Fruit fly (Drosophila melanogaster) whole organism, embryonic: ENCODE data around the gene TBC1d7.

Experiments used
- Bdp1 ChIP-seq: fragments of 200-800 bp; sonication (Bioruptor generic); optimal IDR thresholded peaks from 3 replicates; lab custom pipeline; 2016; ENCODE audit warnings: missing biosample characterization, missing genetic modification characterization
- CG10274 ChIP-seq: fragments of 200-800 bp; sonication (Bioruptor generic); optimal IDR thresholded peaks from 3 replicates; lab custom pipeline; 2017; ENCODE audit warnings: missing biosample characterization, mild to moderate bottlenecking, missing genetic modification characterization
- CG10462 ChIP-seq: fragments of 200-800 bp; sonication (Bioruptor generic); optimal IDR thresholded peaks from 2 replicates; lab custom pipeline; 2016; ENCODE audit warnings: missing biosample characterization, missing genetic modification characterization
- CG10979 ChIP-seq: fragments of 200-800 bp; sonication (Bioruptor generic); optimal IDR thresholded peaks from 2 replicates; lab custom pipeline; 2018; ENCODE audit warnings: missing biosample characterization, mild to moderate bottlenecking, missing genetic modification characterization, moderate library complexity
- CG12942 ChIP-seq: fragments of 200-800 bp; sonication (Bioruptor generic); optimal IDR thresholded peaks from 3 replicates; lab custom pipeline; 2016; ENCODE audit warnings: missing biosample characterization, missing genetic modification characterization
- CG15696 ChIP-seq: fragments of 200-800 bp; sonication (Bioruptor generic); optimal IDR thresholded peaks from 2 replicates; lab custom pipeline; 2019; ENCODE audit warnings: missing biosample characterization, mild to moderate bottlenecking, missing genetic modification characterization, moderate library complexity
- CG17612 ChIP-seq: fragments of 200-800 bp; sonication (Bioruptor generic); IDR thresholded peaks from 2 replicates; pipeline ENCODE4 v1.3.6; 2022; ENCODE audit warnings: missing biosample characterization, missing genetic modification characterization
- CG17829 ChIP-seq: fragments of 200-800 bp; optimal IDR thresholded peaks from 2 replicates; lab custom pipeline; 2019; ENCODE audit warnings: missing biosample characterization, mild to moderate bottlenecking, missing genetic modification characterization, moderate library complexity
- CG18619 ChIP-seq: fragments of 200-800 bp; sonication (Bioruptor generic); optimal IDR thresholded peaks from 3 replicates; lab custom pipeline; 2017; ENCODE audit warnings: missing biosample characterization, mild to moderate bottlenecking, missing genetic modification characterization
- CG2875 ChIP-seq: fragments of 200-800 bp; sonication (Bioruptor generic); optimal IDR thresholded peaks from 2 replicates; lab custom pipeline; 2017; ENCODE audit warnings: missing biosample characterization, mild to moderate bottlenecking, missing genetic modification characterization, missing genetic modification reagents
- CG30020 ChIP-seq: fragments of 200-800 bp; optimal IDR thresholded peaks from 2 replicates; lab custom pipeline; 2019; ENCODE audit warnings: missing biosample characterization, mild to moderate bottlenecking, missing genetic modification characterization, moderate library complexity
- CG4360 ChIP-seq: fragments of 200-800 bp; sonication (Bioruptor generic); IDR thresholded peaks from 2 replicates; pipeline ENCODE4 v1.3.6; 2022; ENCODE audit warnings: missing biosample characterization, missing genetic modification characterization
- CG4617 ChIP-seq: fragments of 200-800 bp; sonication (Bioruptor generic); optimal IDR thresholded peaks from 3 replicates; lab custom pipeline; 2016; ENCODE audit warnings: missing biosample characterization, missing genetic modification characterization, borderline replicate concordance
- CG6654 ChIP-seq: fragments of 200-800 bp; sonication (Bioruptor generic); optimal IDR thresholded peaks from 2 replicates; lab custom pipeline; 2017; ENCODE audit warnings: missing biosample characterization, mild to moderate bottlenecking, missing genetic modification characterization
- CG6791 ChIP-seq: fragments of 200-800 bp; sonication (Bioruptor generic); IDR thresholded peaks from 3 replicates; pipeline ENCODE4 v1.3.6; 2022; ENCODE audit warnings: missing biosample characterization, missing genetic modification characterization; ENCODE audit not compliant: partially characterized antibody
- CG8359 ChIP-seq: fragments of 200-800 bp; sonication (Bioruptor generic); optimal IDR thresholded peaks from 2 replicates; lab custom pipeline; 2017; ENCODE audit warnings: missing biosample characterization, mild to moderate bottlenecking, missing genetic modification characterization, borderline replicate concordance
- Dbx ChIP-seq: fragments of 200-800 bp; sonication (Bioruptor generic); IDR thresholded peaks from 3 replicates; pipeline ENCODE4 v1.3.6; 2022; ENCODE audit warnings: missing biosample characterization, missing genetic modification characterization
- Kr ChIP-seq: fragments of 200-800 bp; sonication (Bioruptor generic); optimal IDR thresholded peaks from 2 replicates; lab custom pipeline; 2017; ENCODE audit warnings: missing biosample characterization, mild to moderate bottlenecking, missing genetic modification characterization
- Lhr ChIP-seq: fragments of 200-800 bp; sonication (Bioruptor generic); optimal IDR thresholded peaks from 3 replicates; lab custom pipeline; 2017; ENCODE audit warnings: mild to moderate bottlenecking, missing biosample characterization, missing genetic modification reagents, missing genetic modification characterization
- Mad ChIP-seq: fragments of 200-800 bp; sonication (Bioruptor generic); optimal IDR thresholded peaks from 2 replicates; lab custom pipeline; 2016; ENCODE audit warnings: missing biosample characterization, missing genetic modification characterization
- NC2α ChIP-seq: fragments of 200-800 bp; sonication (Bioruptor generic); optimal IDR thresholded peaks from 2 replicates; lab custom pipeline; 2016; ENCODE audit warnings: missing biosample characterization, missing genetic modification characterization
- Neu2 ChIP-seq: fragments of 200-800 bp; sonication (Bioruptor generic); optimal IDR thresholded peaks from 3 replicates; lab custom pipeline; 2016; ENCODE audit warnings: missing biosample characterization, missing genetic modification characterization, borderline replicate concordance
- Ptx1 ChIP-seq: fragments of 200-800 bp; sonication (Bioruptor generic); IDR thresholded peaks from 2 replicates; pipeline ENCODE4 v1.3.6; 2022; ENCODE audit warnings: missing biosample characterization, missing genetic modification characterization
- Rfx ChIP-seq: fragments of 200-800 bp; sonication (Bioruptor generic); IDR thresholded peaks from 2 replicates; pipeline ENCODE4 v1.3.6; 2022; ENCODE audit warnings: missing biosample characterization, missing genetic modification characterization
- Vsx1 ChIP-seq: fragments of 200-800 bp; sonication (Bioruptor generic); optimal IDR thresholded peaks from 2 replicates; lab custom pipeline; 2017; ENCODE audit warnings: missing biosample characterization, mild to moderate bottlenecking, missing genetic modification characterization, missing genetic modification reagents
- cg ChIP-seq: fragments of 200-800 bp; sonication (Bioruptor generic); optimal IDR thresholded peaks from 3 replicates; lab custom pipeline; 2019; ENCODE audit warnings: missing biosample characterization, mild to moderate bottlenecking, missing genetic modification characterization, moderate library complexity
- crp ChIP-seq, 2 experiments: fragments of 200-800 bp; sonication (Bioruptor generic); optimal IDR thresholded peaks; 2 replicates in 1 of 2; 3 replicates in 1 of 2; lab custom pipeline; 2017; ENCODE audit warnings: missing biosample characterization in 2 of 2, missing genetic modification characterization in 2 of 2, mild to moderate bottlenecking in 1 of 2, moderate library complexity in 1 of 2
- dmrt11E ChIP-seq: fragments of 200-800 bp; sonication (Bioruptor generic); optimal IDR thresholded peaks from 3 replicates; lab custom pipeline; 2018; ENCODE audit warnings: missing biosample characterization, mild to moderate bottlenecking, missing genetic modification characterization, moderate library complexity
- dmrt99B ChIP-seq: fragments of 200-800 bp; sonication (Bioruptor generic); optimal IDR thresholded peaks from 2 replicates; lab custom pipeline; 2018; ENCODE audit warnings: missing biosample characterization, mild to moderate bottlenecking, missing genetic modification characterization, moderate library complexity
- ems ChIP-seq: fragments of 200-800 bp; sonication (Bioruptor generic); optimal IDR thresholded peaks from 3 replicates; lab custom pipeline; 2016; ENCODE audit warnings: missing biosample characterization, missing genetic modification characterization
- esg ChIP-seq: fragments of 200-800 bp; sonication (Bioruptor generic); conservative IDR thresholded peaks from 2 replicates; pipeline ENCODE4 v1.3.6; 2022; ENCODE audit warnings: missing biosample characterization, missing genetic modification characterization
- gce ChIP-seq: fragments of 200-800 bp; sonication (Bioruptor generic); IDR thresholded peaks from 3 replicates; pipeline ENCODE4 v1.3.6; 2022; ENCODE audit warnings: missing biosample characterization, missing genetic modification characterization
- grn ChIP-seq: fragments of 200-800 bp; sonication (Bioruptor generic); optimal IDR thresholded peaks from 3 replicates; lab custom pipeline; 2017; ENCODE audit warnings: missing biosample characterization, missing genetic modification characterization
- gro ChIP-seq: fragments of 200-800 bp; sonication (Bioruptor generic); optimal IDR thresholded peaks from 2 replicates; lab custom pipeline; 2016; ENCODE audit warnings: missing biosample characterization, missing genetic modification characterization
- gsb ChIP-seq: fragments of 200-800 bp; sonication (Bioruptor generic); IDR thresholded peaks from 2 replicates; pipeline ENCODE4 v1.3.6; 2022; ENCODE audit warnings: missing biosample characterization, missing genetic modification characterization
- hb ChIP-seq: fragments of 200-800 bp; sonication (Bioruptor generic); IDR thresholded peaks from 3 replicates; pipeline ENCODE4 v1.3.6; 2022; ENCODE audit warnings: missing biosample characterization, missing genetic modification characterization; ENCODE audit not compliant: partially characterized antibody
- jumu ChIP-seq: fragments of 200-800 bp; sonication (Bioruptor generic); optimal IDR thresholded peaks from 3 replicates; lab custom pipeline; 2016; ENCODE audit warnings: missing biosample characterization, missing genetic modification characterization
- kay ChIP-seq: fragments of 200-800 bp; sonication (Bioruptor generic); optimal IDR thresholded peaks from 2 replicates; lab custom pipeline; 2016; ENCODE audit warnings: missing biosample characterization, missing genetic modification characterization
- luna ChIP-seq: fragments of 200-800 bp; sonication (Bioruptor generic); optimal IDR thresholded peaks from 2 replicates; lab custom pipeline; 2016; ENCODE audit warnings: missing biosample characterization, missing genetic modification characterization
- pho ChIP-seq: fragments of 200-800 bp; sonication (Bioruptor generic); optimal IDR thresholded peaks from 2 replicates; lab custom pipeline; 2016; ENCODE audit warnings: missing biosample characterization, missing genetic modification characterization
- pnt ChIP-seq: fragments of 200-800 bp; sonication (Bioruptor generic); optimal IDR thresholded peaks from 3 replicates; lab custom pipeline; 2016; ENCODE audit warnings: missing biosample characterization, missing genetic modification characterization
- stc ChIP-seq: fragments of 200-800 bp; sonication (Bioruptor generic); IDR thresholded peaks from 2 replicates; pipeline ENCODE4 v1.3.6; 2022; ENCODE audit warnings: missing biosample characterization, missing genetic modification characterization
- ttk ChIP-seq: fragments of 200-800 bp; sonication (Bioruptor generic); IDR thresholded peaks from 2 replicates; pipeline ENCODE4 v2.1.2; 2022; ENCODE audit warnings: missing biosample characterization, missing genetic modification characterization
- unpg ChIP-seq: fragments of 200-800 bp; sonication (Bioruptor generic); optimal IDR thresholded peaks from 3 replicates; lab custom pipeline; 2018; ENCODE audit warnings: missing biosample characterization, mild to moderate bottlenecking, missing genetic modification characterization, moderate library complexity

TBC1d7 gene

dm6 chr3R:24112320-24113069 is 49.0 kb upstream of the TBC1d7 start, which contains the start of gene CG13605 (continued):
- TF ChIP-seq esg: no peak
- peak; percentile 45 for TF ChIP-seq Lhr
- peak; percentile 62 for TF ChIP-seq CG12942 (GFP tag; lab: Kevin White, UChicago)
- TF ChIP-seq dmrt11E (tag; lab: Kevin White, UChicago): peak; percentile 22
- peak; percentile 73 for TF ChIP-seq Dbx
- peak; percentile 73 for TF ChIP-seq CG17829 (tag; lab: Kevin White, UChicago)
- peak; percentile 63 for TF ChIP-seq CG18619 (GFP tag; lab: Kevin White, UChicago)
- TF ChIP-seq hb (GFP tag; lab: Robert Waterston, UW): no peak
- TF ChIP-seq unpg (GFP tag; lab: Kevin White, UChicago): peak; percentile 85
- no peak for TF ChIP-seq Neu2 (GFP tag; lab: Kevin White, UChicago)
- no peak for TF ChIP-seq CG4360 (GFP tag; lab: Robert Waterston, UW)
- TF ChIP-seq CG15696 (tag; lab: Kevin White, UChicago): peak; percentile 36
- no peak for TF ChIP-seq grn (GFP tag; lab: Kevin White, UChicago)
- peak; percentile 48 for TF ChIP-seq CG30020 (tag; lab: Kevin White, UChicago)
- no peak for TF ChIP-seq luna (GFP tag; lab: Kevin White, UChicago)
- peak; percentile 27; the same call in 1 of the 2 replicates for TF ChIP-seq ttk
- no peak for TF ChIP-seq CG8359
- TF ChIP-seq kay: peak; percentile 48
- TF ChIP-seq ems (GFP tag; lab: Kevin White, UChicago): peak; percentile 32
- no peak for TF ChIP-seq Kr (GFP tag; lab: Kevin White, UChicago)
- no peak for TF ChIP-seq NC2α (GFP tag; lab: Kevin White, UChicago)
- TF ChIP-seq CG10274 (GFP tag; lab: Kevin White, UChicago): peak; percentile 51
- TF ChIP-seq Bdp1 (GFP tag; lab: Kevin White, UChicago): peak; percentile 97
- TF ChIP-seq Vsx1 (GFP tag; lab: Kevin White, UChicago): peak; percentile 68
- peak; percentile 85 for TF ChIP-seq Rfx
- peak; percentile 78 for TF ChIP-seq dmrt99B (tag; lab: Kevin White, UChicago)
- peak; percentile 54; the same call in 1 of the 3 replicates for TF ChIP-seq gce (GFP tag; lab: Robert Waterston, UW)
- TF ChIP-seq CG17612 (GFP tag; lab: Robert Waterston, UW): peak; percentile 14; the same call in 1 of the 2 replicates
- TF ChIP-seq CG6791 (GFP tag; lab: Robert Waterston, UW): peak; percentile 48; the same call in 2 of the 3 replicates
- TF ChIP-seq CG10979 (tag; lab: Kevin White, UChicago): peak; percentile 69
- TF ChIP-seq pnt (GFP tag; lab: Kevin White, UChicago): peak; percentile 26

DNA sequence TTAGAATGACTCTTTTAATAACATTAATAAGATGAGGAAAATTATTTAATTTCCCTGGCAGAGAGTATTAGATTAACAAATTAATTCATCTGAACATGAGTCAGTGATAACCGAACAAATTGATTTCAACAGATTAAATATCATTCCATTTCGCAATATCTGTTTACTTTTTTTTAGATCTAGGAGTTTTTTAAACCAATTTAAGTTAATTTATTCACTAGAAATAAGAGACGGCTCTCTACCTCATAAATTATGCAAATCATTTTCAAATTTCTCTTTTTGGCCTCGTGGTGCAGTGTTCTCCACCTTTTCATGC is 48.5 kb upstream of the TBC1d7 start, which contains the start of gene Root:
TSS of gene Root (plus strand) at position 217 of the 316 bp plus-strand sequence.
- TF ChIP-seq cg (GFP tag; lab: Kevin White, UChicago): no peak
- no peak for TF ChIP-seq Ptx1 (GFP tag; lab: Robert Waterston, UW)
- no peak for TF ChIP-seq stc (GFP tag; lab: Robert Waterston, UW)
- TF ChIP-seq CG17829 (tag; lab: Kevin White, UChicago): no peak
- no peak for TF ChIP-seq Mad
- no peak for TF ChIP-seq pho (GFP tag; lab: Kevin White, UChicago)
- TF ChIP-seq jumu (GFP tag; lab: Kevin White, UChicago): no peak
- no peak for TF ChIP-seq gsb (GFP tag; lab: Robert Waterston, UW)
- TF ChIP-seq CG6654 (GFP tag; lab: Kevin White, UChicago): no peak
- no peak for TF ChIP-seq CG2875
- TF ChIP-seq CG4617 (GFP tag; lab: Kevin White, UChicago): no peak
- no peak for TF ChIP-seq CG10462
- TF ChIP-seq gro (GFP tag; lab: Kevin White, UChicago): no peak
- no peak for TF ChIP-seq crp (GFP tag; optimal IDR thresholded peaks at IDR 0.05; lab: Kevin White, UChicago)
